Fruit fly (Drosophila melanogaster) whole organism, wandering third instar larva: Measurements from ENCODE around the gene Cwc25.

ENCODE experiments used
- GATAd ChIP-seq: sonication (Bioruptor generic); optimal IDR thresholded peaks from 2 replicates; lab custom pipeline; 2016; ENCODE audit warnings: missing biosample characterization, missing genetic modification characterization
- Mio ChIP-seq: sonication (Bioruptor generic); optimal IDR thresholded peaks from 2 replicates; lab custom pipeline; 2016; ENCODE audit warnings: missing biosample characterization, missing genetic modification characterization
- Sp1 ChIP-seq: fragments of 200-800 bp; sonication (Bioruptor generic); optimal IDR thresholded peaks from 3 replicates; lab custom pipeline; 2019; ENCODE audit warnings: missing biosample characterization, mild to moderate bottlenecking, missing genetic modification characterization, moderate library complexity
- br ChIP-seq: fragments of 200-800 bp; sonication (Bioruptor generic); optimal IDR thresholded peaks from 2 replicates; lab custom pipeline; 2016; ENCODE audit warnings: missing biosample characterization, missing genetic modification characterization
- ey ChIP-seq: fragments of 200-800 bp; sonication (Bioruptor generic); optimal IDR thresholded peaks from 2 replicates; lab custom pipeline; 2016; ENCODE audit warnings: missing biosample characterization, missing genetic modification characterization
- foxo ChIP-seq, 2 experiments: fragments of 200-800 bp; sonication (Bioruptor generic); optimal IDR thresholded peaks; 2 replicates in 1 of 2; 3 replicates in 1 of 2; lab custom pipeline; 2016 to 2017; ENCODE audit warnings: missing biosample characterization in 2 of 2, missing genetic modification characterization in 2 of 2
- h ChIP-seq: fragments of 200-800 bp; sonication (Bioruptor generic); optimal IDR thresholded peaks from 3 replicates; lab custom pipeline; 2016; ENCODE audit warnings: missing biosample characterization, mild to moderate bottlenecking, missing genetic modification characterization
- jim ChIP-seq: fragments of 175-275, 200-325 bp; sonication (Bioruptor generic); optimal IDR thresholded peaks from 2 replicates; lab custom pipeline; 2016; ENCODE audit warnings: missing biosample characterization, mild to moderate bottlenecking, missing genetic modification characterization
- lola ChIP-seq: fragments of >200 bp; optimal IDR thresholded peaks from 2 replicates; lab custom pipeline; 2017; ENCODE audit warnings: missing biosample characterization, missing genetic modification characterization
- psq ChIP-seq: fragments of 200-800 bp; sonication (Bioruptor generic); optimal IDR thresholded peaks from 3 replicates; lab custom pipeline; 2017; ENCODE audit warnings: missing biosample characterization, mild to moderate bottlenecking, missing genetic modification characterization, moderate library complexity

DNA sequence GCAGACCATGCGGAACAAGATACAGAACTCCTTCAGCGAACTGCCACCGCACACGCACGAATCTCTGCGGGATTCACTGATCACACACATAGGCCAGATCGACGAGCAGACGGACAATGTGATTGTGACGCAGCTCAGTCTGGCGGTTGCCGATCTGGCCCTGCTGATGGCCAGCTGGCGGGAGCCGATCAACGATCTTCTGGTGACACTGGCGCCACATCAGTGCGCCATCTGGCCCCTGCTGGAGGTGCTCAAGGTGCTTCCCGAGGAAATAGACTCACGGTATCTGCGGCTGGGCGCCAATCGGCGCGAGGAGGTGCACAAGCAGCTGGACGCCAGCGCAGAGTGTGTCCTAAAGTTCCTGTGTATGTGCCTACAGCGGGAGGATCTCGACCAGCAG, 15.4 kb downstream of the Cwc25 start:
- no peak for TF ChIP-seq foxo (GFP tag; optimal IDR thresholded peaks at IDR 0.05; lab: Kevin White, UChicago)
- TF ChIP-seq h: no peak
- TF ChIP-seq Mio (GFP tag; lab: Kevin White, UChicago): no peak
- TF ChIP-seq GATAd (GFP tag; lab: Kevin White, UChicago): no peak
- no peak for TF ChIP-seq br (GFP tag; lab: Kevin White, UChicago)
- no peak for TF ChIP-seq Sp1
- no peak for TF ChIP-seq psq (GFP tag; lab: Kevin White, UChicago)
- no peak for TF ChIP-seq lola (GFP tag; lab: Kevin White, UChicago)
- no peak for TF ChIP-seq jim
- TF ChIP-seq ey: no peak
